Worm (Caenorhabditis elegans): ENCODE measurements around the gene nhr-30.

- TF ChIP-seq nhr-90 (tag; optimal IDR thresholded peaks at IDR 0.05) (no peak), ama-1 (optimal IDR thresholded peaks at IDR 0.05) (no peak), ama-1 (GFP tag; optimal IDR thresholded peaks at IDR 0.05) (no peak), egl-44 (GFP tag; IDR thresholded peaks at IDR 0.05) (no peak), snpc-4 (GFP tag; optimal IDR thresholded peaks at IDR 0.05) (no peak), snpc-4 (tag; optimal IDR thresholded peaks at IDR 0.05) (no peak), hsf-1 (GFP tag; IDR thresholded peaks at IDR 0.05) (no peak), unc-62 (GFP tag; optimal IDR thresholded peaks at IDR 0.05) (no peak), sdz-38 (tag; optimal IDR thresholded peaks at IDR 0.05) (no peak)
Observed at ce11 chrV:9085845-9086244, 40.9 kb downstream of the nhr-30 start.
